Fruit fly (Drosophila melanogaster): ENCODE results near the gene mRpS18B.
A peak's percentile ranks its signal among the peaks of the same experiment; 100 is the strongest.

The mRpS18B gene

dm6 chr2L:20097105-20097631 lies at the start of gene mRpS18B, which contains the start of gene Kua:
Gene mRpS18B, minus strand, starts transcription at chr2L:20097253.
Gene Kua, plus strand, starts transcription at chr2L:20097581.
- TF ChIP-seq noc (tag; optimal IDR thresholded peaks at IDR 0.05): peak; percentile 13

dm6 chr2L:20146218-20146617 lies 49.2 kb upstream of the mRpS18B start:
- TF ChIP-seq noc (tag; optimal IDR thresholded peaks at IDR 0.05): no peak

dm6 chr2L:20134823-20135222 lies 37.8 kb upstream of the mRpS18B start, which contains the start of gene CG10651:
Gene CG10651, minus strand, starts transcription at chr2L:20134923.
- no peak for TF ChIP-seq noc (tag; optimal IDR thresholded peaks at IDR 0.05)

dm6 chr2L:20121233-20121551 lies 24.1 kb upstream of the mRpS18B start:
- TF ChIP-seq noc (tag; optimal IDR thresholded peaks at IDR 0.05): no peak

dm6 chr2L:20120388-20121232 lies 23.6 kb upstream of the mRpS18B start:
- TF ChIP-seq noc (tag; optimal IDR thresholded peaks at IDR 0.05): no peak

- no peak for TF ChIP-seq noc (tag; optimal IDR thresholded peaks at IDR 0.05)
Observed at dm6 chr2L:20117752-20118151, 20.7 kb upstream of the mRpS18B start.

- TF ChIP-seq noc (tag; optimal IDR thresholded peaks at IDR 0.05): no peak
Observed at dm6 chr2L:20115865-20116264, 18.8 kb upstream of the mRpS18B start.

dm6 chr2L:20106595-20106994 lies 9.5 kb upstream of the mRpS18B start:
- no peak for TF ChIP-seq noc (tag; optimal IDR thresholded peaks at IDR 0.05)

dm6 chr2L:20104526-20104925 lies 7.5 kb upstream of the mRpS18B start:
- no peak for TF ChIP-seq noc (tag; optimal IDR thresholded peaks at IDR 0.05)

- TF ChIP-seq noc (tag; optimal IDR thresholded peaks at IDR 0.05): no peak
Observed at dm6 chr2L:20104050-20104449, 7.0 kb upstream of the mRpS18B start, which contains the start of gene CG13970. Gene CG13970, minus strand, starts transcription at chr2L:20104150.

dm6 chr2L:20098194-20098593 lies 1.1 kb upstream of the mRpS18B start:
- TF ChIP-seq noc (tag; optimal IDR thresholded peaks at IDR 0.05): peak; percentile 20

dm6 chr2L:20097773-20098172 lies 720 bp upstream of the mRpS18B start:
- no peak for TF ChIP-seq noc (tag; optimal IDR thresholded peaks at IDR 0.05)

- peak; percentile 22 for TF ChIP-seq noc (tag; optimal IDR thresholded peaks at IDR 0.05)
Observed at dm6 chr2L:20093794-20094193, 3.3 kb downstream of the mRpS18B start, which contains the start of the genes Taf13 and nesd. Gene Taf13, minus strand, starts transcription at chr2L:20093849. Gene nesd, plus strand, starts transcription at chr2L:20093972.

dm6 chr2L:20091094-20091679 lies 5.9 kb downstream of the mRpS18B start, which contains the start of the genes CG10747 and Pyroxd1:
Gene CG10747, minus strand, starts transcription at chr2L:20091348.
Gene Pyroxd1, plus strand, starts transcription at chr2L:20091435.
- TF ChIP-seq noc (tag; optimal IDR thresholded peaks at IDR 0.05): peak; percentile 99

dm6 chr2L:20086295-20087096 lies 10.6 kb downstream of the mRpS18B start:
- peak; percentile 83 for TF ChIP-seq noc (tag; optimal IDR thresholded peaks at IDR 0.05)

All from whole organism, larva.